Fruit fly (Drosophila melanogaster) whole organism, adult: ENCODE data around the gene CG43797.

Source experiments
- CG14711 ChIP-seq: fragments of 200-800 bp; sonication (Bioruptor generic); optimal IDR thresholded peaks from 2 replicates; lab custom pipeline; 2018; ENCODE audit warnings: missing biosample characterization, mild to moderate bottlenecking, missing genetic modification characterization, moderate library complexity
- CG1620 ChIP-seq: fragments of 200-800 bp; sonication (Bioruptor generic); optimal IDR thresholded peaks from 2 replicates; lab custom pipeline; 2016; ENCODE audit warnings: missing biosample characterization, missing genetic modification characterization
- CG7045 ChIP-seq: fragments of 200-800 bp; sonication (Bioruptor generic); optimal IDR thresholded peaks from 2 replicates; lab custom pipeline; 2017; ENCODE audit warnings: missing biosample characterization, mild to moderate bottlenecking, missing genetic modification characterization
- Crg-1 ChIP-seq: fragments of 200-800 bp; sonication (Bioruptor generic); optimal IDR thresholded peaks from 2 replicates; lab custom pipeline; 2016; ENCODE audit warnings: missing biosample characterization, missing genetic modification characterization
- Mnt ChIP-seq: fragments of 200-800 bp; sonication (Bioruptor generic); optimal IDR thresholded peaks from 2 replicates; lab custom pipeline; 2016; ENCODE audit warnings: missing biosample characterization, mild to moderate bottlenecking, missing genetic modification characterization
- bab1 ChIP-seq: fragments of 200-800 bp; sonication (Bioruptor generic); optimal IDR thresholded peaks from 3 replicates; lab custom pipeline; 2019; ENCODE audit warnings: missing biosample characterization, mild to moderate bottlenecking, missing genetic modification characterization, moderate library complexity
- cic ChIP-seq: fragments of 200-800 bp; sonication (Bioruptor generic); optimal IDR thresholded peaks from 2 replicates; lab custom pipeline; 2017; ENCODE audit warnings: missing biosample characterization, mild to moderate bottlenecking, missing genetic modification characterization, moderate library complexity
- cnc ChIP-seq, 2 experiments: fragments of >200 bp; optimal IDR thresholded peaks; 2 replicates each; lab custom pipeline; 2017
- kay ChIP-seq: fragments of 200-800 bp; sonication (Bioruptor generic); peaks from one replicate; lab custom pipeline; 2016; ENCODE audit warnings: missing biosample characterization, missing genetic modification characterization, borderline replicate concordance
- ovo ChIP-seq: fragments of 200-800 bp; sonication (Bioruptor generic); optimal IDR thresholded peaks from 2 replicates; lab custom pipeline; 2016; ENCODE audit warnings: missing biosample characterization, missing genetic modification characterization
- pad ChIP-seq: fragments of 200-800 bp; sonication (Bioruptor generic); optimal IDR thresholded peaks from 3 replicates; lab custom pipeline; 2017; ENCODE audit warnings: missing biosample characterization, missing genetic modification characterization, mild to moderate bottlenecking, moderate library complexity, missing genetic modification reagents
- tj ChIP-seq: fragments of 200-800 bp; sonication (Bioruptor generic); optimal IDR thresholded peaks from 3 replicates; lab custom pipeline; 2017; ENCODE audit warnings: missing biosample characterization, mild to moderate bottlenecking, missing genetic modification characterization, moderate library complexity
- toe ChIP-seq: fragments of 200-800 bp; sonication (Bioruptor generic); optimal IDR thresholded peaks from 2 replicates; lab custom pipeline; 2016; ENCODE audit warnings: missing biosample characterization, missing genetic modification characterization

- no peak for TF ChIP-seq CG1620 (GFP tag; lab: Kevin White, UChicago)
- TF ChIP-seq tj (GFP tag; lab: Kevin White, UChicago) = no peak
- TF ChIP-seq CG7045 (GFP tag; lab: Kevin White, UChicago) = no peak
- no peak for TF ChIP-seq Mnt (GFP tag; lab: Kevin White, UChicago)
- TF ChIP-seq kay (GFP tag; lab: Kevin White, UChicago) = no peak
- no peak for TF ChIP-seq ovo (GFP tag; lab: Kevin White, UChicago)
- TF ChIP-seq CG14711 (tag; lab: Kevin White, UChicago) = no peak
- no peak for TF ChIP-seq Crg-1 (GFP tag; lab: Kevin White, UChicago)
- no peak for TF ChIP-seq cnc (optimal IDR thresholded peaks at IDR 0.05; lab: Kevin White, UChicago)
- TF ChIP-seq bab1 (GFP tag; lab: Kevin White, UChicago) = no peak
- TF ChIP-seq pad (GFP tag; lab: Kevin White, UChicago) = no peak
- no peak for TF ChIP-seq cic (GFP tag; lab: Kevin White, UChicago)
- no peak for TF ChIP-seq toe (GFP tag; lab: Kevin White, UChicago)
Measured at dm6 chr2L:4034300-4034699, 34.5 kb downstream of the CG43797 start.
